Fruit fly (Drosophila melanogaster) whole organism, adult: ENCODE measurements around the gene Arp1.

Source experiments
- CG11617 ChIP-seq: fragments of 200-800 bp; sonication (Bioruptor generic); optimal IDR thresholded peaks from 2 replicates; lab custom pipeline; 2017; ENCODE audit warnings: mild to moderate bottlenecking, missing biosample characterization, missing genetic modification reagents, missing genetic modification characterization
- Clk ChIP-seq: fragments of 200-800 bp; sonication (Bioruptor generic); optimal IDR thresholded peaks from 2 replicates; lab custom pipeline; 2017; ENCODE audit warnings: missing biosample characterization, missing genetic modification characterization
- Hr96 ChIP-seq: fragments of 200-800 bp; sonication (Bioruptor generic); optimal IDR thresholded peaks from 2 replicates; lab custom pipeline; 2016; ENCODE audit warnings: missing biosample characterization, missing genetic modification characterization
- kay ChIP-seq: fragments of 200-800 bp; sonication (Bioruptor generic); peaks from one replicate; lab custom pipeline; 2016; ENCODE audit warnings: missing biosample characterization, missing genetic modification characterization, borderline replicate concordance

- no peak for TF ChIP-seq CG11617 (GFP tag; lab: Kevin White, UChicago)
- TF ChIP-seq kay (GFP tag; lab: Kevin White, UChicago), result no peak
- TF ChIP-seq Hr96 (GFP tag; lab: Kevin White, UChicago), result no peak
- TF ChIP-seq Clk (GFP tag; lab: Kevin White, UChicago), result no peak
Observed at dm6 chr3R:12645771-12646317, 45.7 kb upstream of the Arp1 start.
